Fruit fly (Drosophila melanogaster) whole organism, embryonic: Measurements from ENCODE around the gene eco.

Experiments used
- Asciz ChIP-seq: fragments of 200-800 bp; sonication (Bioruptor generic); optimal IDR thresholded peaks from 2 replicates; lab custom pipeline; 2017; ENCODE audit warnings: missing biosample characterization, mild to moderate bottlenecking, missing genetic modification characterization, missing genetic modification reagents
- CG10274 ChIP-seq: fragments of 200-800 bp; sonication (Bioruptor generic); optimal IDR thresholded peaks from 3 replicates; lab custom pipeline; 2017; ENCODE audit warnings: missing biosample characterization, mild to moderate bottlenecking, missing genetic modification characterization
- CG12071 ChIP-seq: fragments of 200-800 bp; sonication (Bioruptor generic); optimal IDR thresholded peaks from 3 replicates; lab custom pipeline; 2018; ENCODE audit warnings: missing biosample characterization, mild to moderate bottlenecking, missing genetic modification characterization
- CG12219 ChIP-seq: fragments of 200-800 bp; sonication (Bioruptor generic); optimal IDR thresholded peaks from 3 replicates; lab custom pipeline; 2018; ENCODE audit warnings: missing biosample characterization, mild to moderate bottlenecking, missing genetic modification characterization
- CG1233 ChIP-seq: fragments of 200-800 bp; sonication (Bioruptor generic); optimal IDR thresholded peaks from 4 replicates; lab custom pipeline; 2018; ENCODE audit warnings: missing biosample characterization, mild to moderate bottlenecking, missing genetic modification characterization
- CG12391 ChIP-seq: fragments of 200-800 bp; sonication (Bioruptor generic); optimal IDR thresholded peaks from 3 replicates; lab custom pipeline; 2018; ENCODE audit warnings: missing biosample characterization, mild to moderate bottlenecking, missing genetic modification characterization, moderate library complexity
- CG15601 ChIP-seq: fragments of 200-800 bp; sonication (Bioruptor generic); optimal IDR thresholded peaks from 3 replicates; lab custom pipeline; 2019; ENCODE audit warnings: missing biosample characterization, mild to moderate bottlenecking, missing genetic modification characterization, moderate library complexity
- CG1603 ChIP-seq: fragments of 200-800 bp; sonication (Bioruptor generic); optimal IDR thresholded peaks from 2 replicates; lab custom pipeline; 2019; ENCODE audit warnings: missing biosample characterization, mild to moderate bottlenecking, missing genetic modification characterization, moderate library complexity
- CG17612 ChIP-seq: fragments of 200-800 bp; sonication (Bioruptor generic); IDR thresholded peaks from 2 replicates; pipeline ENCODE4 v1.3.6; 2022; ENCODE audit warnings: missing biosample characterization, missing genetic modification characterization
- CG2116 ChIP-seq: fragments of 200-800 bp; sonication (Bioruptor generic); optimal IDR thresholded peaks from 3 replicates; lab custom pipeline; 2018; ENCODE audit warnings: missing biosample characterization, mild to moderate bottlenecking, missing genetic modification characterization
- CG3995 ChIP-seq: fragments of 200-800 bp; sonication (Bioruptor generic); optimal IDR thresholded peaks from 3 replicates; lab custom pipeline; 2016; ENCODE audit warnings: missing biosample characterization, missing genetic modification characterization
- CG4854 ChIP-seq: fragments of 200-800 bp; sonication (Bioruptor generic); optimal IDR thresholded peaks from 2 replicates; lab custom pipeline; 2016; ENCODE audit warnings: missing biosample characterization, missing genetic modification characterization, inconsistent platforms
- CG5180 ChIP-seq: fragments of 200-800 bp; sonication (Bioruptor generic); optimal IDR thresholded peaks from 3 replicates; lab custom pipeline; 2017; ENCODE audit warnings: missing biosample characterization, missing genetic modification characterization, mild to moderate bottlenecking, moderate library complexity, missing genetic modification reagents
- CG8944 ChIP-seq: fragments of 200-800 bp; sonication (Bioruptor generic); optimal IDR thresholded peaks from 3 replicates; lab custom pipeline; 2016; ENCODE audit warnings: missing biosample characterization, missing genetic modification characterization
- CG9437 ChIP-seq: fragments of 200-800 bp; sonication (Bioruptor generic); optimal IDR thresholded peaks from 2 replicates; lab custom pipeline; 2018; ENCODE audit warnings: missing biosample characterization, mild to moderate bottlenecking, missing genetic modification characterization
- CG9817 ChIP-seq: fragments of 200-800 bp; sonication (Bioruptor generic); optimal IDR thresholded peaks from 2 replicates; lab custom pipeline; 2018; ENCODE audit warnings: missing biosample characterization, mild to moderate bottlenecking, missing genetic modification characterization, moderate library complexity
- CG9876 ChIP-seq: fragments of 200-800 bp; sonication (Bioruptor generic); optimal IDR thresholded peaks from 2 replicates; lab custom pipeline; 2016; ENCODE audit warnings: missing biosample characterization, missing genetic modification characterization
- CTCF ChIP-seq: fragments of 200-800 bp; sonication (Bioruptor generic); optimal IDR thresholded peaks from 2 replicates; lab custom pipeline; 2017; ENCODE audit warnings: missing biosample characterization, mild to moderate bottlenecking, missing genetic modification characterization, moderate library complexity
- Ets97D ChIP-seq: fragments of 200-800 bp; sonication (Bioruptor generic); optimal IDR thresholded peaks from 3 replicates; lab custom pipeline; 2016; ENCODE audit warnings: missing biosample characterization, missing genetic modification characterization
- Hey ChIP-seq: fragments of 200-800 bp; sonication (Bioruptor generic); optimal IDR thresholded peaks from 3 replicates; lab custom pipeline; 2018; ENCODE audit warnings: missing biosample characterization, mild to moderate bottlenecking, missing genetic modification characterization
- Hr78 ChIP-seq, 2 experiments: fragments of 200-800 bp in 1 of 2; fragments of >200 bp in 1 of 2; sonication (Bioruptor generic) in 1 of 2; optimal IDR thresholded peaks; 2 replicates each; lab custom pipeline; 2017 to 2019; ENCODE audit warnings: missing biosample characterization in 2 of 2, missing genetic modification characterization in 2 of 2, mild to moderate bottlenecking in 1 of 2, moderate library complexity in 1 of 2
- Jarid2 ChIP-seq: fragments of 200-800 bp; sonication (Bioruptor generic); optimal IDR thresholded peaks from 3 replicates; lab custom pipeline; 2017; ENCODE audit warnings: mild to moderate bottlenecking, missing biosample characterization, missing genetic modification reagents, missing genetic modification characterization
- MESR4 ChIP-seq: fragments of 200-800 bp; sonication (Bioruptor generic); optimal IDR thresholded peaks from 2 replicates; lab custom pipeline; 2018; ENCODE audit warnings: missing biosample characterization, mild to moderate bottlenecking, missing genetic modification characterization, moderate library complexity
- Max ChIP-seq: fragments of 200-800 bp; sonication (Bioruptor generic); optimal IDR thresholded peaks from 2 replicates; lab custom pipeline; 2016; ENCODE audit warnings: missing biosample characterization, mild to moderate bottlenecking, missing genetic modification characterization
- NC2α ChIP-seq: fragments of 200-800 bp; sonication (Bioruptor generic); optimal IDR thresholded peaks from 2 replicates; lab custom pipeline; 2016; ENCODE audit warnings: missing biosample characterization, missing genetic modification characterization
- Xbp1 ChIP-seq: fragments of 200-800 bp; sonication (Bioruptor generic); optimal IDR thresholded peaks from 3 replicates; lab custom pipeline; 2016; ENCODE audit warnings: missing biosample characterization, mild to moderate bottlenecking, missing genetic modification characterization
- YL-1 ChIP-seq: fragments of 200-800 bp; sonication (Bioruptor generic); optimal IDR thresholded peaks from 3 replicates; lab custom pipeline; 2017; ENCODE audit warnings: missing biosample characterization, mild to moderate bottlenecking, missing genetic modification characterization
- cato ChIP-seq: fragments of 200-800 bp; sonication (Bioruptor generic); optimal IDR thresholded peaks from 2 replicates; lab custom pipeline; 2016; ENCODE audit warnings: missing biosample characterization, missing genetic modification characterization, borderline replicate concordance
- crp ChIP-seq, 2 experiments: fragments of 200-800 bp; sonication (Bioruptor generic); optimal IDR thresholded peaks; 2 replicates in 1 of 2; 3 replicates in 1 of 2; lab custom pipeline; 2017; ENCODE audit warnings: missing biosample characterization in 2 of 2, missing genetic modification characterization in 2 of 2, mild to moderate bottlenecking in 1 of 2, moderate library complexity in 1 of 2
- dati ChIP-seq: fragments of 200-800 bp; sonication (Bioruptor generic); IDR thresholded peaks from 2 replicates; pipeline ENCODE4 v1.3.6; 2022; ENCODE audit warnings: missing biosample characterization, missing genetic modification characterization
- emc ChIP-seq: fragments of 200-800 bp; sonication (Bioruptor generic); optimal IDR thresholded peaks from 2 replicates; lab custom pipeline; 2016; ENCODE audit warnings: missing biosample characterization, missing genetic modification characterization
- en ChIP-seq: fragments of 200-800 bp; sonication (Bioruptor generic); optimal IDR thresholded peaks from 2 replicates; lab custom pipeline; 2016; ENCODE audit warnings: missing biosample characterization, missing genetic modification characterization
- eve ChIP-seq, 2 experiments: fragments of >200 bp; optimal IDR thresholded peaks; 2 replicates each; lab custom pipeline; 2017; ENCODE audit warnings: missing biosample characterization in 2 of 2, missing genetic modification characterization in 2 of 2
- ewg ChIP-seq: fragments of 200-800 bp; sonication (Bioruptor generic); optimal IDR thresholded peaks from 3 replicates; lab custom pipeline; 2017; ENCODE audit warnings: mild to moderate bottlenecking, missing biosample characterization, missing genetic modification reagents, missing genetic modification characterization
- grn ChIP-seq: fragments of 200-800 bp; sonication (Bioruptor generic); optimal IDR thresholded peaks from 3 replicates; lab custom pipeline; 2017; ENCODE audit warnings: missing biosample characterization, missing genetic modification characterization
- hb ChIP-seq: fragments of 200-800 bp; sonication (Bioruptor generic); IDR thresholded peaks from 3 replicates; pipeline ENCODE4 v1.3.6; 2022; ENCODE audit warnings: missing biosample characterization, missing genetic modification characterization; ENCODE audit not compliant: partially characterized antibody
- kni ChIP-seq: fragments of 200-800 bp; sonication (Bioruptor generic); optimal IDR thresholded peaks from 3 replicates; lab custom pipeline; 2017; ENCODE audit warnings: mild to moderate bottlenecking, missing biosample characterization, missing genetic modification reagents, missing genetic modification characterization
- knrl ChIP-seq: fragments of 200-800 bp; sonication (Bioruptor generic); IDR thresholded peaks from 3 replicates; pipeline ENCODE4 v1.3.6; 2022; ENCODE audit warnings: missing biosample characterization, missing genetic modification characterization; ENCODE audit not compliant: partially characterized antibody
- lov ChIP-seq, 2 experiments: fragments of 200-800 bp in 1 of 2; fragments of >200 bp in 1 of 2; sonication (Bioruptor generic) in 1 of 2; IDR thresholded peaks in 1 of 2; optimal IDR thresholded peaks in 1 of 2; 2 replicates in 1 of 2; 3 replicates in 1 of 2; pipeline versions ENCODE4 v1.3.6 to Lab custom; 2017 to 2022; ENCODE audit warnings: missing biosample characterization in 1 of 2, missing genetic modification characterization in 1 of 2
- oc ChIP-seq: fragments of 200-800 bp; sonication (Bioruptor generic); optimal IDR thresholded peaks from 2 replicates; lab custom pipeline; 2018; ENCODE audit warnings: missing biosample characterization, mild to moderate bottlenecking, missing genetic modification characterization, moderate library complexity
- sd ChIP-seq: fragments of 200-800 bp; sonication (Bioruptor generic); optimal IDR thresholded peaks from 3 replicates; lab custom pipeline; 2018; ENCODE audit warnings: missing biosample characterization, mild to moderate bottlenecking, missing genetic modification characterization, moderate library complexity
- sisA ChIP-seq: fragments of 200-800 bp; sonication (Bioruptor generic); IDR thresholded peaks from 2 replicates; pipeline ENCODE4 v1.3.6; 2022; ENCODE audit warnings: missing biosample characterization, missing genetic modification characterization
- ssp ChIP-seq: fragments of 200-800 bp; sonication (Bioruptor generic); IDR thresholded peaks from 2 replicates; pipeline ENCODE4 v1.3.6; 2022; ENCODE audit warnings: missing biosample characterization, missing genetic modification characterization
- stc ChIP-seq: fragments of 200-800 bp; sonication (Bioruptor generic); IDR thresholded peaks from 2 replicates; pipeline ENCODE4 v1.3.6; 2022; ENCODE audit warnings: missing biosample characterization, missing genetic modification characterization
- trem ChIP-seq: fragments of 200-800 bp; optimal IDR thresholded peaks from 3 replicates; lab custom pipeline; 2019; ENCODE audit warnings: missing biosample characterization, mild to moderate bottlenecking, missing genetic modification characterization, moderate library complexity
- ttk ChIP-seq: fragments of 200-800 bp; sonication (Bioruptor generic); IDR thresholded peaks from 2 replicates; pipeline ENCODE4 v2.1.2; 2022; ENCODE audit warnings: missing biosample characterization, missing genetic modification characterization
- usp ChIP-seq: fragments of >200 bp; optimal IDR thresholded peaks from 2 replicates; lab custom pipeline; 2017; ENCODE audit warnings: missing biosample characterization, missing genetic modification characterization
- zfh2 ChIP-seq: fragments of 200-800 bp; sonication (Bioruptor generic); optimal IDR thresholded peaks from 2 replicates; lab custom pipeline; 2016; ENCODE audit warnings: missing biosample characterization, missing genetic modification characterization

Gene eco

dm6 chr3L:7356386-7357117 lies 17.4 kb upstream of the eco start, which contains the start of gene CTCF (continued):
- TF ChIP-seq NC2α (GFP tag; lab: Kevin White, UChicago), result peak; percentile 43
- TF ChIP-seq Hey (tag; lab: Kevin White, UChicago), result no peak
- TF ChIP-seq CG10274 (GFP tag; lab: Kevin White, UChicago), result no peak
- no peak for TF ChIP-seq CG5180 (GFP tag; lab: Kevin White, UChicago)
- no peak for TF ChIP-seq dati (GFP tag; lab: Robert Waterston, UW)
- TF ChIP-seq CG15601 (tag; lab: Kevin White, UChicago), result peak; percentile 34
- TF ChIP-seq sisA (GFP tag; lab: Robert Waterston, UW), result peak; percentile 19; the same call in 1 of the 2 replicates
- TF ChIP-seq stc (GFP tag; lab: Robert Waterston, UW), result no peak
- TF ChIP-seq CG9817, result peak; percentile 16
- TF ChIP-seq Xbp1 (GFP tag; lab: Kevin White, UChicago), result peak; percentile 57
- TF ChIP-seq CG1603, result peak; percentile 69
- peak in 1 of 2 experiments; percentile 72 for TF ChIP-seq crp (GFP tag; optimal IDR thresholded peaks at IDR 0.05; lab: Kevin White, UChicago)
- TF ChIP-seq usp, result no peak
- TF ChIP-seq Asciz (GFP tag; lab: Kevin White, UChicago), result peak; percentile 53
- TF ChIP-seq sd (tag; lab: Kevin White, UChicago), result peak; percentile 64
- TF ChIP-seq MESR4 (GFP tag; lab: Kevin White, UChicago), result peak; percentile 76
- peak; percentile 36 for TF ChIP-seq CG9876 (GFP tag; lab: Kevin White, UChicago)
- no peak for TF ChIP-seq cato (GFP tag; lab: Kevin White, UChicago)
- TF ChIP-seq Hr78 (GFP tag; optimal IDR thresholded peaks at IDR 0.05; lab: Kevin White, UChicago), result no peak
- TF ChIP-seq CG12219 (GFP tag; lab: Kevin White, UChicago), result no peak
- TF ChIP-seq CG17612 (GFP tag; lab: Robert Waterston, UW), result no peak
- peak; percentile 70 for TF ChIP-seq Ets97D (GFP tag; lab: Kevin White, UChicago)
- TF ChIP-seq CG12071 (GFP tag; lab: Kevin White, UChicago), result no peak
- TF ChIP-seq CG2116 (GFP tag; lab: Kevin White, UChicago), result peak; percentile 73
- peak; percentile 41 for TF ChIP-seq CG8944 (GFP tag; lab: Kevin White, UChicago)
- peak; percentile 29 for TF ChIP-seq CG4854 (GFP tag; lab: Kevin White, UChicago)
- no peak for TF ChIP-seq eve (GFP tag; optimal IDR thresholded peaks at IDR 0.05; lab: Kevin White, UChicago)
- peak; percentile 38 for TF ChIP-seq CG1233
- peak; percentile 49; the same call in 1 of the 2 replicates for TF ChIP-seq ssp (GFP tag; lab: Robert Waterston, UW)
- peak; percentile 16 for TF ChIP-seq ewg
- peak; percentile 49 for TF ChIP-seq CG9437
- TF ChIP-seq CTCF (GFP tag; lab: Kevin White, UChicago), result peak; percentile 100
- peak; percentile 65; the same call in 2 of the 3 replicates for TF ChIP-seq hb (GFP tag; lab: Robert Waterston, UW)
- no peak for TF ChIP-seq lov (optimal IDR thresholded peaks at IDR 0.05; lab: Kevin White, UChicago)
- TF ChIP-seq lov (GFP tag; IDR thresholded peaks at IDR 0.05; lab: Robert Waterston, UW), result 0 out of 3 replicates have a peak, but pooled peaks have one; percentile 10
- peak; percentile 43 for TF ChIP-seq CG12391
- TF ChIP-seq CG3995 (GFP tag; lab: Kevin White, UChicago), result no peak
- TF ChIP-seq oc (tag; lab: Kevin White, UChicago), result no peak
- peak; percentile 8 for TF ChIP-seq en (GFP tag; lab: Kevin White, UChicago)
- TF ChIP-seq ttk (GFP tag; lab: Robert Waterston, UW), result no peak
- no peak for TF ChIP-seq emc (GFP tag; lab: Kevin White, UChicago)
- peak; percentile 31 for TF ChIP-seq kni (GFP tag; lab: Kevin White, UChicago)
- peak; percentile 91 for TF ChIP-seq trem (tag; lab: Kevin White, UChicago)
- peak; percentile 53 for TF ChIP-seq grn (GFP tag; lab: Kevin White, UChicago)
- TF ChIP-seq zfh2 (GFP tag; lab: Kevin White, UChicago), result no peak
- peak; percentile 73 for TF ChIP-seq Max (GFP tag; lab: Kevin White, UChicago)
- TF ChIP-seq YL-1 (GFP tag; lab: Kevin White, UChicago), result peak; percentile 87
- no peak for TF ChIP-seq Jarid2
- TF ChIP-seq knrl (GFP tag; lab: Robert Waterston, UW), result peak; percentile 82
